Fruit fly (Drosophila melanogaster) whole organism, embryonic: Measurements from ENCODE around the gene CG9747.

Source experiments
- CG11247 ChIP-seq: fragments of 200-800 bp; sonication (Bioruptor generic); IDR thresholded peaks from 2 replicates; pipeline ENCODE4 v1.3.6; 2022; ENCODE audit warnings: missing biosample characterization, missing genetic modification characterization
- CG11560 ChIP-seq: fragments of 200-800 bp; sonication (Bioruptor generic); IDR thresholded peaks from 3 replicates; pipeline ENCODE4 v1.3.6; 2022; ENCODE audit warnings: missing biosample characterization, missing genetic modification characterization
- CG12104 ChIP-seq: fragments of 200-800 bp; sonication (Bioruptor generic); optimal IDR thresholded peaks from 3 replicates; lab custom pipeline; 2016; ENCODE audit warnings: missing biosample characterization, missing genetic modification characterization
- CG9817 ChIP-seq: fragments of 200-800 bp; sonication (Bioruptor generic); optimal IDR thresholded peaks from 2 replicates; lab custom pipeline; 2018; ENCODE audit warnings: missing biosample characterization, mild to moderate bottlenecking, missing genetic modification characterization, moderate library complexity
- D19A ChIP-seq: fragments of 200-800 bp; optimal IDR thresholded peaks from 3 replicates; lab custom pipeline; 2019; ENCODE audit warnings: missing biosample characterization, mild to moderate bottlenecking, missing genetic modification characterization, moderate library complexity
- MTF-1 ChIP-seq: fragments of 200-800 bp; sonication (Bioruptor generic); optimal IDR thresholded peaks from 2 replicates; lab custom pipeline; 2018; ENCODE audit warnings: missing biosample characterization, mild to moderate bottlenecking, missing genetic modification characterization, borderline replicate concordance
- ap ChIP-seq: fragments of 200-800 bp; sonication (Bioruptor generic); IDR thresholded peaks from 2 replicates; pipeline ENCODE4 v1.3.6; 2022; ENCODE audit warnings: missing biosample characterization, missing genetic modification characterization
- bigmax ChIP-seq: fragments of 200-800 bp; sonication (Bioruptor generic); optimal IDR thresholded peaks from 2 replicates; lab custom pipeline; 2018; ENCODE audit warnings: missing biosample characterization, mild to moderate bottlenecking, missing genetic modification characterization
- dmrt99B ChIP-seq: fragments of 200-800 bp; sonication (Bioruptor generic); optimal IDR thresholded peaks from 2 replicates; lab custom pipeline; 2018; ENCODE audit warnings: missing biosample characterization, mild to moderate bottlenecking, missing genetic modification characterization, moderate library complexity
- ham ChIP-seq: fragments of 200-800 bp; sonication (Bioruptor generic); IDR thresholded peaks from 2 replicates; pipeline ENCODE4 v1.3.6; 2022; ENCODE audit warnings: missing biosample characterization, missing genetic modification characterization
- twi ChIP-seq: fragments of 200-800 bp; optimal IDR thresholded peaks from 2 replicates; lab custom pipeline; 2019; ENCODE audit warnings: missing biosample characterization, mild to moderate bottlenecking, missing genetic modification characterization, moderate library complexity
- z ChIP-seq: fragments of 200-800 bp; sonication (Bioruptor generic); IDR thresholded peaks from 3 replicates; pipeline ENCODE4 v1.3.6; 2022; ENCODE audit warnings: missing biosample characterization, missing genetic modification characterization

- TF ChIP-seq CG9817 (tag; lab: Kevin White, UChicago) (no peak), D19A (tag; lab: Kevin White, UChicago) (no peak), CG12104 (GFP tag; lab: Kevin White, UChicago) (no peak), dmrt99B (no peak), z (GFP tag; lab: Robert Waterston, UW) (no peak), bigmax (GFP tag; lab: Kevin White, UChicago) (no peak), ap (no peak), ham (GFP tag; lab: Robert Waterston, UW) (no peak), CG11560 (no peak), CG11247 (GFP tag; lab: Robert Waterston, UW) (no peak), twi (tag; lab: Kevin White, UChicago) (no peak), MTF-1 (GFP tag; lab: Kevin White, UChicago) (no peak)
These were observed 40.5 kb downstream of the CG9747 start for dm6 chr3R:30150602-30151001.
